Worm (Caenorhabditis elegans) whole organism, L1 larva: ENCODE data around the gene Y116F11B.14.

ENCODE experiments used
- Y116A8C.19 ChIP-seq: sonication (generic microtip); optimal IDR thresholded peaks from 2 replicates; lab custom pipeline; 2016; ENCODE audit warnings: missing compliant biosample characterization, missing genetic modification characterization, borderline replicate concordance
- egl-13 ChIP-seq: sonication (generic microtip); optimal IDR thresholded peaks from 2 replicates; lab custom pipeline; 2016; ENCODE audit warnings: missing genotype, missing genetic modification reagents, missing genetic modification characterization, missing compliant biosample characterization
- egl-27 ChIP-seq, 2 experiments: fragments of 150-350 bp in 1 of 2; sonication (generic microtip); optimal IDR thresholded peaks; 3 replicates each; lab custom pipeline; 2017 to 2018; ENCODE audit warnings: missing biosample characterization in 2 of 2, missing genetic modification characterization in 2 of 2, missing genetic modification reagents in 2 of 2
- irx-1 ChIP-seq: sonication (generic microtip); optimal IDR thresholded peaks from 2 replicates; lab custom pipeline; 2016; ENCODE audit warnings: missing genetic modification characterization, missing compliant biosample characterization
- lin-13 ChIP-seq: fragments of 150-350 bp; optimal IDR thresholded peaks from 2 replicates; lab custom pipeline; 2014; ENCODE audit warnings: missing biosample characterization, missing genetic modification reagents, missing genetic modification characterization
- mep-1 ChIP-seq: fragments of 150-350 bp; optimal IDR thresholded peaks from 2 replicates; lab custom pipeline; 2014; ENCODE audit warnings: missing biosample characterization, missing genetic modification characterization
- nhr-76 ChIP-seq: sonication (generic microtip); optimal IDR thresholded peaks from 2 replicates; lab custom pipeline; 2017; ENCODE audit warnings: missing biosample characterization, missing genetic modification characterization
- tbx-2 ChIP-seq: sonication (generic microtip); optimal IDR thresholded peaks from 2 replicates; lab custom pipeline; 2016; ENCODE audit warnings: missing genetic modification characterization, missing compliant biosample characterization
- unc-130 ChIP-seq: fragments of 150-350 bp; optimal IDR thresholded peaks from 2 replicates; lab custom pipeline; 2017; ENCODE audit warnings: missing biosample characterization, missing genetic modification characterization, inconsistent platforms
- unc-62 ChIP-seq: fragments of 150-350 bp; optimal IDR thresholded peaks from 2 replicates; lab custom pipeline; 2014; ENCODE audit warnings: missing biosample characterization, missing genetic modification reagents, missing genetic modification characterization
- zag-1 ChIP-seq: fragments of 150-350 bp; optimal IDR thresholded peaks from 2 replicates; lab custom pipeline; 2014; ENCODE audit warnings: missing biosample characterization, missing genetic modification characterization

DNA sequence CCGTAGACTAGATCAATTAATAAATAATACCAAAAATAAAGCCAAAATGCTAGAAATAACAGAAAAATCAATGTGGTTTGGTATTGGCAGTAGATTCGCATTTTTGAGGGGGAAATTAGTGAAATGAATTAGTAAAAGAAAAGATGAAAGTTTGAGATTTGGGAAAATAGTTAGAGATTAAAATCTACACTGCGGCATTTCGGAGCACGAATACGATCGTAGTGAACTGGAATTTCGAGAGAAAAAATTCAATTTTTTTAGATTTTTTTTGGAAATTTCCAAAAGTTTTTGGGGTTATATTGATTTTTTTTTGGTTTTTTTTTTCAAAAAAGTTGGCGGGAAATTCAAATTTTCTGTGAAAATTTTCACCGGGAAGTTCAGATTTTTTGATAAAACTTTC is 31.4 kb upstream of the Y116F11B.14 start, which contains the start of gene Y116F11B.9:
- TF ChIP-seq irx-1 (tag; lab: Kevin White, UChicago), result no peak
- TF ChIP-seq egl-27 (tag; optimal IDR thresholded peaks at IDR 0.05; lab: Kevin White, UChicago), result no peak
- TF ChIP-seq unc-62 (GFP tag; lab: Kevin White, UChicago), result no peak
- TF ChIP-seq tbx-2 (tag; lab: Kevin White, UChicago), result no peak
- no peak for TF ChIP-seq unc-130 (tag; lab: Kevin White, UChicago)
- TF ChIP-seq Y116A8C.19 (tag; lab: Kevin White, UChicago), result no peak
- no peak for TF ChIP-seq mep-1 (tag; lab: Kevin White, UChicago)
- TF ChIP-seq lin-13 (GFP tag; lab: Kevin White, UChicago), result no peak
- no peak for TF ChIP-seq zag-1 (tag; lab: Kevin White, UChicago)
- no peak for TF ChIP-seq egl-13 (tag; lab: Kevin White, UChicago)
- TF ChIP-seq nhr-76, result no peak
